Worm (Caenorhabditis elegans) whole organism, young adult: Measurements from ENCODE around the gene rmd-6.

Experiments
- B0336.3 ChIP-seq: fragments of 200-800 bp; sonication (Bioruptor generic); IDR thresholded peaks from 2 replicates; pipeline ENCODE4 v1.3.6; 2022; ENCODE audit warnings: missing genetic modification characterization, missing compliant biosample characterization
- D2030.7 ChIP-seq: fragments of 200-800 bp; sonication (Bioruptor generic); IDR thresholded peaks from 2 replicates; pipeline ENCODE4 v1.3.6; 2022; ENCODE audit warnings: missing genetic modification reagents, missing genetic modification characterization, missing compliant biosample characterization
- F23B12.7 ChIP-seq: sonication (generic microtip); optimal IDR thresholded peaks from 2 replicates; lab custom pipeline; 2017; ENCODE audit warnings: missing genetic modification characterization, mild to moderate bottlenecking, missing compliant biosample characterization, antibody characterized with exemption, moderate library complexity; ENCODE audit not compliant: insufficient read depth
- F33H1.4 ChIP-seq: fragments of 200-800 bp; sonication (Bioruptor generic); IDR thresholded peaks from 2 replicates; pipeline ENCODE4 v1.3.6; 2022; ENCODE audit warnings: missing genetic modification reagents, missing genetic modification characterization, missing compliant biosample characterization
- K12H6.12 ChIP-seq: fragments of 200-800 bp; sonication (Bioruptor generic); optimal IDR thresholded peaks from 2 replicates; lab custom pipeline; 2018; ENCODE audit warnings: mild to moderate bottlenecking, missing genetic modification characterization, missing compliant biosample characterization
- Y53G8AR.9 ChIP-seq: fragments of 200-800 bp; sonication (Bioruptor generic); conservative IDR thresholded peaks from 2 replicates; pipeline ENCODE4 v1.3.6; 2022; ENCODE audit warnings: missing genetic modification reagents, missing genetic modification characterization, missing compliant biosample characterization
- ZK185.1 ChIP-seq: sonication (generic microtip); optimal IDR thresholded peaks from 2 replicates; lab custom pipeline; 2016; ENCODE audit warnings: mild to moderate bottlenecking, missing genetic modification characterization, missing compliant biosample characterization; ENCODE audit not compliant: poor library complexity, severe bottlenecking
- attf-3 ChIP-seq: fragments of 200-800 bp; sonication (Bioruptor generic); conservative IDR thresholded peaks from 2 replicates; pipeline ENCODE4 v1.3.6; 2022; ENCODE audit warnings: missing genetic modification reagents, missing genetic modification characterization, missing compliant biosample characterization
- attf-5 ChIP-seq: fragments of 200-800 bp; sonication (Bioruptor generic); optimal IDR thresholded peaks from 2 replicates; lab custom pipeline; 2018; ENCODE audit warnings: mild to moderate bottlenecking, missing genetic modification characterization, missing compliant biosample characterization
- attf-6 ChIP-seq: fragments of 200-800 bp; sonication (Bioruptor generic); IDR thresholded peaks from 2 replicates; pipeline ENCODE4 v1.3.6; 2022; ENCODE audit warnings: missing genetic modification reagents, missing genetic modification characterization, missing compliant biosample characterization
- cebp-1 ChIP-seq, 2 experiments: fragments of 200-800 bp in 1 of 2; sonication (Bioruptor generic) in 1 of 2; sonication (generic microtip) in 1 of 2; IDR thresholded peaks in 1 of 2; optimal IDR thresholded peaks in 1 of 2; 2 replicates each; pipeline versions ENCODE4 v1.3.6 to Lab custom; 2017 to 2022; ENCODE audit warnings: missing compliant biosample characterization in 2 of 2, missing genetic modification characterization in 2 of 2, mild to moderate bottlenecking in 1 of 2, missing genetic modification reagents in 1 of 2, moderate library complexity in 1 of 2
- cebp-2 ChIP-seq: fragments of 200-800 bp; sonication (Bioruptor generic); IDR thresholded peaks from 2 replicates; pipeline ENCODE4 v1.3.6; 2022; ENCODE audit warnings: missing genetic modification characterization, missing compliant biosample characterization
- ceh-100 ChIP-seq: fragments of 200-800 bp; sonication (Bioruptor generic); IDR thresholded peaks from 2 replicates; pipeline ENCODE4 v1.3.6; 2022; ENCODE audit warnings: missing genetic modification reagents, missing genetic modification characterization, missing compliant biosample characterization
- ceh-40 ChIP-seq: fragments of 200-800 bp; sonication (Bioruptor generic); IDR thresholded peaks from 2 replicates; pipeline ENCODE4 v1.3.6; 2022; ENCODE audit warnings: missing genetic modification characterization, missing compliant biosample characterization
- dox-1 ChIP-seq: fragments of 200-800 bp; sonication (Bioruptor generic); IDR thresholded peaks from 2 replicates; pipeline ENCODE4 v1.3.6; 2022; ENCODE audit warnings: missing genetic modification reagents, missing genetic modification characterization, missing compliant biosample characterization
- egl-44 ChIP-seq: fragments of 200-800 bp; sonication (Bioruptor generic); IDR thresholded peaks from 2 replicates; pipeline ENCODE4 v1.3.6; 2022; ENCODE audit warnings: missing genetic modification reagents, missing genetic modification characterization, missing compliant biosample characterization
- hlh-12 ChIP-seq: sonication (generic microtip); optimal IDR thresholded peaks from 2 replicates; lab custom pipeline; 2016; ENCODE audit warnings: missing genetic modification characterization, missing compliant biosample characterization
- hmg-1.2 ChIP-seq: fragments of 200-800 bp; sonication (Bioruptor generic); IDR thresholded peaks from 2 replicates; pipeline ENCODE4 v1.3.6; 2022; ENCODE audit warnings: missing genetic modification reagents, missing genetic modification characterization, missing compliant biosample characterization
- lin-35 ChIP-seq, 3 experiments: fragments of 150-350 bp in 2 of 3; sonication (generic microtip) in 1 of 3; optimal IDR thresholded peaks; 2 replicates each; lab custom pipeline; 2014 to 2018; ENCODE audit warnings: missing biosample characterization in 3 of 3, missing genetic modification characterization in 3 of 3, missing genetic modification reagents in 3 of 3
- lin-54 ChIP-seq: fragments of 200-800 bp; sonication (Bioruptor generic); optimal IDR thresholded peaks from 2 replicates; lab custom pipeline; 2018; ENCODE audit warnings: mild to moderate bottlenecking, missing genetic modification characterization, missing compliant biosample characterization
- lsl-1 ChIP-seq: fragments of 200-800 bp; sonication (Bioruptor generic); optimal IDR thresholded peaks from 2 replicates; lab custom pipeline; 2018; ENCODE audit warnings: mild to moderate bottlenecking, missing genetic modification characterization, moderate library complexity, missing compliant biosample characterization
- madf-3 ChIP-seq: fragments of 200-800 bp; sonication (Bioruptor generic); IDR thresholded peaks from 2 replicates; pipeline ENCODE4 v1.3.6; 2022; ENCODE audit warnings: missing genetic modification reagents, missing genetic modification characterization, missing compliant biosample characterization
- madf-6 ChIP-seq: fragments of 200-800 bp; sonication (Bioruptor generic); IDR thresholded peaks from 2 replicates; pipeline ENCODE4 v1.3.6; 2022; ENCODE audit warnings: missing genetic modification reagents, missing genetic modification characterization, missing compliant biosample characterization
- madf-8 ChIP-seq: fragments of 200-800 bp; sonication (Bioruptor generic); conservative IDR thresholded peaks from 2 replicates; pipeline ENCODE4 v1.3.6; 2022; ENCODE audit warnings: missing genetic modification reagents, missing genetic modification characterization, missing compliant biosample characterization
- nfya-2 ChIP-seq: fragments of 200-800 bp; sonication (Bioruptor generic); IDR thresholded peaks from 2 replicates; pipeline ENCODE4 v1.3.6; 2022; ENCODE audit warnings: missing genetic modification reagents, missing genetic modification characterization, missing compliant biosample characterization
- rcor-1 ChIP-seq: fragments of 200-800 bp; sonication (Bioruptor generic); IDR thresholded peaks from 2 replicates; pipeline ENCODE4 v1.3.6; 2022; ENCODE audit warnings: missing genetic modification reagents, missing genetic modification characterization, missing compliant biosample characterization
- rpc-1 ChIP-seq, 2 experiments: fragments of 150-350 bp in 1 of 2; sonication (generic microtip) in 1 of 2; optimal IDR thresholded peaks; 2 replicates each; lab custom pipeline; 2014 to 2018; ENCODE audit warnings: missing biosample characterization in 1 of 2, missing genetic modification characterization in 1 of 2, missing genetic modification reagents in 1 of 2, missing genotype in 1 of 2
- snpc-1.1 ChIP-seq: sonication (generic microtip); optimal IDR thresholded peaks from 2 replicates; lab custom pipeline; 2017; ENCODE audit warnings: missing genetic modification characterization, mild to moderate bottlenecking, missing compliant biosample characterization, antibody characterized with exemption, moderate library complexity, missing genotype, missing genetic modification reagents; ENCODE audit not compliant: insufficient read depth
- snpc-4 ChIP-seq, 5 experiments: fragments of 150-350 bp in 1 of 5; sonication (generic microtip) in 4 of 5; optimal IDR thresholded peaks; 2 replicates each; lab custom pipeline; 2014 to 2018; ENCODE audit warnings: missing genetic modification characterization in 5 of 5, missing biosample characterization in 3 of 5, antibody characterized with exemption in 2 of 5, mild to moderate bottlenecking in 2 of 5, missing compliant biosample characterization in 2 of 5, missing genotype in 2 of 5, moderate library complexity in 2 of 5, missing genetic modification reagents in 1 of 5
- tbp1 ChIP-seq: fragments of 200-800 bp; sonication (Bioruptor generic); optimal IDR thresholded peaks from 2 replicates; lab custom pipeline; 2018; ENCODE audit warnings: mild to moderate bottlenecking, missing genetic modification characterization, missing compliant biosample characterization
- ztf-28 ChIP-seq: fragments of 200-800 bp; sonication (Bioruptor generic); IDR thresholded peaks from 2 replicates; pipeline ENCODE4 v1.3.6; 2022; ENCODE audit warnings: missing genetic modification reagents, missing genetic modification characterization, missing compliant biosample characterization

The rmd-6 gene

DNA sequence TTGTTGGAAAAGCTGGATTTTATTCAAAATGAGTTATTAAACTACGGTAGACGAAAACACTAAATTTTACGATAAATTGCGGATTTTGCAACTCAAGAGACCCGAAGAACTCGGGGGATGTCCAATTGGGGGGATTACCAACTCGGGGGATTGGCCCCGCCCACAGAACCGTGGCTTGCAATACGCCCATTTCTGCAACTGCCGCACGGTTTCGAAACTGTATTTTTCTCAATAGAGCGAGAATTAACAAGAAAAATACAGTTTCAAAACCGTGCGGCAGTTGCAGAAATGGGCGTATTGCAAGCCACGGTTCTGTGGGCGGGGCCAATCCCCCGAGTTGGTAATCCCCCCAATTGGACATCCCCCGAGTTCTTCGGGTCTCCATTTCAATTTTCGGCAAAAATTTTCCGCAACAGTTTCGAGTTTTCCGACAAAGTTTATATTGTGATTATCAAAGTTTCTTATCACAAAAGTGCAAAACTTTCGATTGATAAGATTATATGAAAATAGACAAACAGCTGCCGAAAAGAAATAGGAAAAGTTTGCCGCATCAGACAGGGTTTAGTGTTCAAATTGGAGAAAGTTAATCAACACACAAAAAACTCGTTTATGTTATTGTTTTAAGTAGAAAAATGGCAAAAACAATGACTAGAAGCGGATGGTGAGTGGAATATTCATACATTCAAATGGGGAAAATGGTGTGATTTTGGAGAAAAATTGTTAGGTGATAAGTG, 21.3 kb downstream of the rmd-6 start (continued):
- TF ChIP-seq D2030.7 (GFP tag; lab: Robert Waterston, UW), result peak; percentile 55; the same call in 1 of the 2 replicates
- 0 out of 2 replicates have a peak, but pooled peaks have one; percentile 31 for TF ChIP-seq ztf-28
- TF ChIP-seq snpc-1.1 (tag; lab: Kevin White, UChicago), result peak; percentile 12
- TF ChIP-seq lin-54 (GFP tag; lab: Kevin White, UChicago), result peak; percentile 16
- TF ChIP-seq Y53G8AR.9 (GFP tag; lab: Robert Waterston, UW), result 0 out of 2 replicates have a peak, but pooled peaks have one; percentile 13
- TF ChIP-seq lsl-1 (GFP tag; lab: Kevin White, UChicago), result peak; percentile 61
- peak; percentile 28; the same call in 1 of the 2 replicates for TF ChIP-seq hmg-1.2
- peak; percentile 30 for TF ChIP-seq F33H1.4
- TF ChIP-seq ceh-100 (GFP tag; lab: Robert Waterston, UW), result peak; percentile 87
- peak; percentile 27; the same call in 1 of the 2 replicates for TF ChIP-seq rcor-1 (GFP tag; lab: Robert Waterston, UW)
- 0 out of 2 replicates have a peak, but pooled peaks have one; percentile 10 for TF ChIP-seq egl-44 (GFP tag; lab: Robert Waterston, UW)
- TF ChIP-seq ZK185.1 (tag; lab: Kevin White, UChicago), result peak; percentile 14
- peak; percentile 61; the same call in 1 of the 2 replicates for TF ChIP-seq madf-6
- TF ChIP-seq, all 124 proteins: peak for 28; not testable (repeated sequence) for 96

DNA sequence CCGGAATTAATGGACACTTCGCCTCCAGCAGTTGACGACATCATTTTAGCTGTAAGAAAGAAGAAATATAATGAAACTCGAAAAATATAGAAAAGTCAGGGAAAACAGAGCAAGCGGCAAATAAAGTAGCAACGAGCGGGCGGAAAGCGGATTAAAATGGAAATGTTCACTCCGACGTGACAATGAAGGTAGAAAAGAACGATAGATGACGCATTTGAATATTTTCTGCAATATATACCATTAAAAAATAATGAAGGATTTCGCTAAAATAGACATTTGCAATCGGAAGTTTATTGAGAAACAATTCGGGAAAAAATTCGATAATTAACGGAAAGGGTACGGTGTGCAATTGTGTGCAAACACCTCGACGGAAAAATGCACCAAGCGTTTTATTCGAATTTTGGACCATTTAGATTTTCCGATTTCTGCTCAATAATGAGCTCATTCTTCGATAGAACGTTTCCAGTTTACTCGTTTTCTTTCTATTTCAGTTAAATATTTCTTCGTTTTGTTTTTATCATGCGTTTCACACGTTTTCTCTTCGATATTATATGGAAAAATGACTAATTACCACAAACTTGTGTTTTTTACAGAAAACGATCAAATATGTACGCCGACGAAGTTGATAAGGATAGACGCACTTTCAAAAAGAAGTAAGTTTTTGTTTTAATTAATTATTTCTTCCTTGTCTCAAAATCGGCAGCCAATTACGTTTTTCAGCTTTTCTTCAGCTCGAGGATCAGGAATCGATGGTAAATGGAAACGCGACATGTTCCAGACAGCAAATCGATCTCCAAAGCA, 22.5 kb downstream of the rmd-6 start, which contains the start of the genes snpn-1 and C02B10.4:
TSS of gene snpn-1 (minus strand) at position 51 of the 801 bp plus-strand sequence.
TSS of gene C02B10.4 (plus strand) at position 594 of the 801 bp plus-strand sequence.
- TF ChIP-seq lsl-1 (GFP tag; lab: Kevin White, UChicago), result peak; percentile 76
- peak; percentile 8 for TF ChIP-seq tbp1 (GFP tag; lab: Kevin White, UChicago)
- TF ChIP-seq Y53G8AR.9 (GFP tag; lab: Robert Waterston, UW), result no peak
- TF ChIP-seq hmg-1.2, result no peak
- TF ChIP-seq madf-3 (GFP tag; lab: Robert Waterston, UW), result no peak
- TF ChIP-seq snpc-4 (GFP tag; optimal IDR thresholded peaks at IDR 0.05; lab: Kevin White, UChicago), result peak; percentile 15
- TF ChIP-seq snpc-4 (tag; optimal IDR thresholded peaks at IDR 0.05; lab: Kevin White, UChicago), result peak in 3 of 4 experiments; percentile 7 to 73 (median 71)
- TF ChIP-seq attf-3, result no peak
- TF ChIP-seq lin-35 (GFP tag; optimal IDR thresholded peaks at IDR 0.05; lab: Kevin White, UChicago), result no peak
- TF ChIP-seq B0336.3 (GFP tag; lab: Robert Waterston, UW), result no peak
- TF ChIP-seq nfya-2, result no peak
- no peak for TF ChIP-seq hlh-12 (tag; lab: Kevin White, UChicago)
- TF ChIP-seq F23B12.7 (tag; lab: Kevin White, UChicago), result peak; percentile 10
- no peak for TF ChIP-seq attf-6 (GFP tag; lab: Robert Waterston, UW)
- TF ChIP-seq dox-1 (GFP tag; lab: Robert Waterston, UW), result no peak
- no peak for TF ChIP-seq cebp-1 (GFP tag; IDR thresholded peaks at IDR 0.05; lab: Robert Waterston, UW)
- TF ChIP-seq cebp-1 (tag; optimal IDR thresholded peaks at IDR 0.05; lab: Kevin White, UChicago), result peak; percentile 8
- TF ChIP-seq cebp-2 (GFP tag; lab: Robert Waterston, UW), result no peak
- no peak for TF ChIP-seq attf-5 (GFP tag; lab: Kevin White, UChicago)
- TF ChIP-seq madf-8 (GFP tag; lab: Robert Waterston, UW), result no peak

DNA sequence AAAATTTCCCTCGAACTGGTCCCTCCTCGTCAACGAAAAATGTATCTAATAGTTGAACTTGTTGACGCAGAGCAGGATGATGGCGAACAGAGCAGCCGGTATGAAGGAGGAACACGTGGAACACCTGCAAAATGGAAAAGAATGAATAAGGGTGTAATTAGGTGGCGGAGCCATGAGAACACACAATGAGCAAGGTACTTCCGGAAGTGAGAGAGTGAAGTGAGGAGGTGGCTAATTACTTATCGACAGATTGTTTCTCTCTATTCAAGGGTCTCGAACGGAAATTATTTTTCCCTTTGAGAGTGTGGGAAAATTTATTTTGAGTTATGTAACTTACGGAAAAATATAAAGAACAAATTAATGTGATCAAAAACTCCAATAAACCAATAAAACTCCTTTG, 24.8 kb downstream of the rmd-6 start:
- TF ChIP-seq tbp1 (GFP tag; lab: Kevin White, UChicago), result no peak
- no peak for TF ChIP-seq K12H6.12 (tag; lab: Kevin White, UChicago)
- no peak for TF ChIP-seq rpc-1 (optimal IDR thresholded peaks at IDR 0.05; lab: Kevin White, UChicago)
- no peak for TF ChIP-seq rpc-1 (tag; optimal IDR thresholded peaks at IDR 0.05; lab: Kevin White, UChicago)
- TF ChIP-seq ceh-40, result no peak
